Fruit fly (Drosophila melanogaster) whole organism, prepupa: ENCODE data around the gene CG5390.

Experiments used
- OdsH ChIP-seq: fragments of 200-800 bp; sonication (Bioruptor generic); optimal IDR thresholded peaks from 3 replicates; lab custom pipeline; 2016; ENCODE audit warnings: missing biosample characterization, missing genetic modification characterization
- Sox15 ChIP-seq: fragments of 200-800 bp; sonication (Bioruptor generic); optimal IDR thresholded peaks from 3 replicates; lab custom pipeline; 2016; ENCODE audit warnings: missing biosample characterization, missing genetic modification characterization

DNA sequence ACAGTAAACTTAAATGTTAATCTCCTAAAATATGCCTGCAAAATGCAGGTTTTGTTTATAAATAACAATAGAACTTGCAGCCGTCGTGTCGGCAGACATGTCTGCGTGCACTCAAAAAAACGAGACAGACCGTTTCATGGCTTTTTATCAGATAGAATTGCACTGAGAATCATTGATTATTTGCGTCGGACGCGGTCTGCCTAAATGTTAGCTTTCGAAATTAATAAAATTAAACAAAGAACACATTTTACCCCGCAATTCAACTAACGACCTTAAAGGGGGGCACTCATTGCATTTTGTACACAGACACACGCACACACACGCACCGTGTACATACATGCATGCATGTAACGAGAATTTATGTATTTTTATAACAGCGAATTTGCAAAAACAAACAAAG, 29.5 kb downstream of the CG5390 start:
- TF ChIP-seq Sox15 (GFP tag; lab: Kevin White, UChicago) (no peak), OdsH (GFP tag; lab: Kevin White, UChicago) (peak; percentile 63)
